Fruit fly (Drosophila melanogaster): Measurements from ENCODE around the gene CG7824.

CG7824 gene

DNA sequence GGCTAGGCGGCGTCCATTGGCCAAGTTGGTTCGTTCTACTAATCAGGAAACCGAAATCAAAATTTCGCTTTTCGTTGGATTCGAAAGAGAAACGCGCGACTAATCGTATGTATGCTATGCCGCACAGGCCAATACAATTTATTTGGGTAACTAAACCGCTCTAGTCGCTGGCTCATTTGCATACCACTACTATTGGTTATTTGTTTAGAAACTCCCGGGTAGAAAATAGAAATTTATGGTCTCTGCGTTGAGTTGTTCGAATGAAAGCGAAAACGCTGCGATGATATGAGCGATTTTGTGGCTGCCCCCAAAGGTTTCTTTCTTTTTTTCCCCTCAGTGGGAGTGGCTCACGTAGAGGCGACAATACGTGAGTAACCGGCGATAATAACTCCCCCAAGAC, 34.3 kb upstream of the CG7824 start:
- TF ChIP-seq Snoo (tag; optimal IDR thresholded peaks at IDR 0.05) (no peak), D1 (tag; optimal IDR thresholded peaks at IDR 0.05) (no peak), CG8301 (tag; optimal IDR thresholded peaks at IDR 0.05) (no peak), CG12605 (GFP tag; IDR thresholded peaks at IDR 0.05) (no peak), CG9948 (tag; optimal IDR thresholded peaks at IDR 0.05) (no peak), fd96Ca (GFP tag; IDR thresholded peaks at IDR 0.05) (no peak), gl (tag; optimal IDR thresholded peaks at IDR 0.05) (no peak), Pif1B (GFP tag; optimal IDR thresholded peaks at IDR 0.05) (no peak), Ets98B (GFP tag; IDR thresholded peaks at IDR 0.05) (no peak), CG17806 (tag; optimal IDR thresholded peaks at IDR 0.05) (no peak), CG4496 (GFP tag; IDR thresholded peaks at IDR 0.05) (no peak)

DNA sequence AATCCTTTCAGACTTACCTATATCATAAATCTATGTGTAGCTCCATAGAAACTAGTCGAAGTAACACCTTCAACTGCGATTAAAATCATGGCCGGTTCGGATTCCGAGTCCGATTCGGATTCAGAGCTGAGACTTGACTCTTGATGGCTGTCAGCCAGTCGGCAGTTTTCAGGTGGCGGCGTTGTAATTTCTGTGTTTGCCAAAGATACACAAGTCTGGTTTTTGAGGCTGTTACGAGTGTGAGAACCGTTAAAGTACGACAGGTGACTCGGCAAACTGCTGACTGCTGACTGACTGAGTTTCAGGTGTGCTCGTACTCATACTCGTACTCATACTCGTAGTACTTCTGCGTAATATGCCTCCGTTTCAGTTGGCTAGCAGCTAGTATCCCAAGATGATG, 32.4 kb upstream of the CG7824 start:
- TF ChIP-seq Ets98B (GFP tag; IDR thresholded peaks at IDR 0.05): no peak; the same call in 1 of the 2 replicates
- TF ChIP-seq CG17806 (tag; optimal IDR thresholded peaks at IDR 0.05): no peak
- TF ChIP-seq CG8159 (tag; optimal IDR thresholded peaks at IDR 0.05): no peak

DNA sequence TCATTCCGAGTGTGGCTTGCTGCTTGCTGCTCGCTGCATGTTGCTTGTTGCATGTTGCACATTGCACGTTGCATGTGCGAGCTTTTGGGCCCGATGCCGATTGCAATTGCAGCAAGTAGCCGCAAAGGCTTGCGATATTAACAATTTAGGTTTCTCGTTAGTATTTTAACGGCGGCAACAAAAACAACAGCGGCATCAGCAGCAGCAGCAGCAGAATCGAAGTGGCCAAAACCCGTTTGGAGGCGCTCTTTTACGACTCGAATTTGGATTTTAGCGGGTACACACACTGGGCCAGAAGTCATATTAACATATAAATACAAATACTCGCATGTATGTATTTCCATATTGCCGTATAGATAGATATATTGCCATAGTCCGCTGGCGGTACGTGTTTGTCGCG, 21.6 kb upstream of the CG7824 start:
- TF ChIP-seq CG17806 (tag; optimal IDR thresholded peaks at IDR 0.05) (no peak), CG8159 (tag; optimal IDR thresholded peaks at IDR 0.05) (no peak), EcR (GFP tag; optimal IDR thresholded peaks at IDR 0.05) (no peak), fd96Ca (GFP tag; IDR thresholded peaks at IDR 0.05) (no peak), Ets98B (GFP tag; IDR thresholded peaks at IDR 0.05) (no peak), CG13204 (GFP tag; optimal IDR thresholded peaks at IDR 0.05) (no peak), CG8301 (tag; optimal IDR thresholded peaks at IDR 0.05) (no peak), CG10348 (GFP tag; IDR thresholded peaks at IDR 0.05) (no peak), rn (GFP tag; IDR thresholded peaks at IDR 0.05) (no peak), CG4496 (GFP tag; IDR thresholded peaks at IDR 0.05) (no peak), CG9948 (tag; optimal IDR thresholded peaks at IDR 0.05) (no peak), Pif1B (GFP tag; optimal IDR thresholded peaks at IDR 0.05) (no peak), CG14655 (GFP tag; optimal IDR thresholded peaks at IDR 0.05) (no peak), CG32121 (GFP tag; IDR thresholded peaks at IDR 0.05) (no peak), Snoo (tag; optimal IDR thresholded peaks at IDR 0.05) (no peak), CG12605 (GFP tag; IDR thresholded peaks at IDR 0.05) (no peak), Pif1A (GFP tag; optimal IDR thresholded peaks at IDR 0.05) (no peak), CG15710 (tag; optimal IDR thresholded peaks at IDR 0.05) (no peak), CG34367 (tag; optimal IDR thresholded peaks at IDR 0.05) (no peak)

DNA sequence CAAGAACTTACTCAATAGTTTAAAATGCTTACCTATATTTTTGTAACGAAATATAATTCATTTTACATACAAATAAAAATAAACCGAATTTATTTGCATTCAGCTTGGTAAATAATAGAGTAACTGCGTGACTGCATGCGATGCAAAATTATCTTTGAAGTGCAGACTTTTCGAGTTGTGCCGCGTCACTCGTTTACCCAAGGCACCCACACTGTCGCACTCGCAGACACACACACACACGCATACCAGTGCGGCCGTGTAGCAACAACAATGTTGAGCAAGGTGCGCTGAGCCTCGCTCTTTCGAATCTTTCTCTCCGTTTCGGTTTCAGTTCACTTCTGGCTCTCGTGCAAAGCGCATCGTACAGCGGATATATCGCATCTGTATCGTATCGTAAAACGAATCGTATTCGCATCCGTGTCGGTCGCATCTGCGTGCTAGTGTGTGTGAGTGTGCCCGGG, 18.0 kb upstream of the CG7824 start, which contains the start of gene CG31038:
TSS of gene CG31038 (plus strand) at position 327 of the 461 bp plus-strand sequence.
- TF ChIP-seq CG34367 (tag; optimal IDR thresholded peaks at IDR 0.05) (peak; percentile 27), CG13204 (GFP tag; optimal IDR thresholded peaks at IDR 0.05) (peak; percentile 52), CG14655 (GFP tag; optimal IDR thresholded peaks at IDR 0.05) (peak; percentile 62), Pif1B (GFP tag; optimal IDR thresholded peaks at IDR 0.05) (peak; percentile 62), CG8159 (tag; optimal IDR thresholded peaks at IDR 0.05) (peak; percentile 58), CG9948 (tag; optimal IDR thresholded peaks at IDR 0.05) (peak; percentile 18), rn (GFP tag; IDR thresholded peaks at IDR 0.05) (no peak), Snoo (tag; optimal IDR thresholded peaks at IDR 0.05) (no peak), D1 (tag; optimal IDR thresholded peaks at IDR 0.05) (no peak), Pif1A (GFP tag; optimal IDR thresholded peaks at IDR 0.05) (peak; percentile 61), EcR (GFP tag; optimal IDR thresholded peaks at IDR 0.05) (peak; percentile 68), CG15710 (tag; optimal IDR thresholded peaks at IDR 0.05) (peak; percentile 12), CG12605 (GFP tag; IDR thresholded peaks at IDR 0.05) (peak; percentile 71), CG17806 (tag; optimal IDR thresholded peaks at IDR 0.05) (no peak), gl (tag; optimal IDR thresholded peaks at IDR 0.05) (peak; percentile 29), CG8301 (tag; optimal IDR thresholded peaks at IDR 0.05) (peak; percentile 55), CG10348 (GFP tag; IDR thresholded peaks at IDR 0.05) (no peak), Ets98B (GFP tag; IDR thresholded peaks at IDR 0.05) (peak; percentile 85; the same call in 1 of the 2 replicates), CG32121 (GFP tag; IDR thresholded peaks at IDR 0.05) (peak; percentile 68; the same call in 1 of the 2 replicates), fd96Ca (GFP tag; IDR thresholded peaks at IDR 0.05) (peak; percentile 50; the same call in 1 of the 3 replicates), CG4496 (GFP tag; IDR thresholded peaks at IDR 0.05) (peak; percentile 77)

DNA sequence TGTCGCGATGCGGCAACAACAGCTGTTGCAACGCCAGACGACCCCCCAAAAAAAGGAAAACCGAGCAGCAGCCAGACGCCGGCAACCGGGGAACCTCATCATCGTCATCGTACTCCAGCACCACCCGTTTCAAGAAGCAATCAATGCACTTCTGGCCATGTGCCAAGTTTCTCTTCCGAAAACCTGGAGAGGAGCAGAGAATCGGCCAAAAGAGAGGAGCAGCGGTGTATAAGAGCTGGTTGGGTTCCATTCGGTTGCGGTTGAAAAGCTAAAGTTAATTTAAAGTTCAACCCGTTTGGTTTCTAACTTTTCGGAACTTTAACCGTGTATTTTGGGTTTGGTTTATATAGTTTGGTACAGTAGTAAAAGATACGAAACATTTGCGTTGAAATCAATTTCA, 17.5 kb upstream of the CG7824 start:
- TF ChIP-seq CG32121 (GFP tag; IDR thresholded peaks at IDR 0.05) (no peak), Pif1A (GFP tag; optimal IDR thresholded peaks at IDR 0.05) (no peak), CG34367 (tag; optimal IDR thresholded peaks at IDR 0.05) (no peak), Ets98B (GFP tag; IDR thresholded peaks at IDR 0.05) (peak; percentile 7; the same call in 1 of the 2 replicates), D1 (tag; optimal IDR thresholded peaks at IDR 0.05) (no peak)

DNA sequence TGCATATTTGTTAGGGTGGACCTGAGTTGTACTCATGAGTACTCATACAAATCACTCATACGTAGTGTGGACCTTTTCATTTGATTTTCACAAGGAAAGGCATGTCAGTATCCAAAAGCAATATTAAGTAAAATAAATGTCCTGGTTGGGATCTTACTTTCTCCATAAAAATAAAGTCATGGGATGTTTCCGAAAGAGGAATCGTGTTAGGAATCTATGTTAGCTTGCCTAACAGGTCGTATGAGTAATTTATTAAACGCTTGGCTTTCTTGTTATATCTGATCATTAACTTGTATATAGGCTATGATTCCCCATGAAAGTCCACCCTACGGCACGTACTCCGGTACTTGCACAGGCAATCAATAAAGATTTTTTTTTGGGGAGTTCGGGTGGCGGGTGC, 17.1 kb upstream of the CG7824 start:
- TF ChIP-seq gl (tag; optimal IDR thresholded peaks at IDR 0.05) (peak; percentile 49), Pif1A (GFP tag; optimal IDR thresholded peaks at IDR 0.05) (peak; percentile 85), CG9948 (tag; optimal IDR thresholded peaks at IDR 0.05) (peak; percentile 68), CG17806 (tag; optimal IDR thresholded peaks at IDR 0.05) (peak; percentile 64), Snoo (tag; optimal IDR thresholded peaks at IDR 0.05) (peak; percentile 49), CG4496 (GFP tag; IDR thresholded peaks at IDR 0.05) (peak; percentile 65), D1 (tag; optimal IDR thresholded peaks at IDR 0.05) (no peak), CG13204 (GFP tag; optimal IDR thresholded peaks at IDR 0.05) (no peak), rn (GFP tag; IDR thresholded peaks at IDR 0.05) (no peak), Pif1B (GFP tag; optimal IDR thresholded peaks at IDR 0.05) (peak; percentile 84), CG10348 (GFP tag; IDR thresholded peaks at IDR 0.05) (no peak), CG34367 (tag; optimal IDR thresholded peaks at IDR 0.05) (peak; percentile 52), CG8301 (tag; optimal IDR thresholded peaks at IDR 0.05) (peak; percentile 82), CG32121 (GFP tag; IDR thresholded peaks at IDR 0.05) (peak; percentile 54; the same call in 1 of the 2 replicates), Ets98B (GFP tag; IDR thresholded peaks at IDR 0.05) (peak; percentile 38; the same call in 1 of the 2 replicates), fd96Ca (GFP tag; IDR thresholded peaks at IDR 0.05) (peak; percentile 66; the same call in 2 of the 3 replicates), CG15710 (tag; optimal IDR thresholded peaks at IDR 0.05) (peak; percentile 63), CG8159 (tag; optimal IDR thresholded peaks at IDR 0.05) (peak; percentile 96)
